Fruit fly (Drosophila melanogaster) whole organism, prepupa: ENCODE data around the gene Esyt2.

ENCODE experiments used
- CG10631 ChIP-seq: fragments of 200-800 bp; sonication (Bioruptor generic); optimal IDR thresholded peaks from 2 replicates; lab custom pipeline; 2016; ENCODE audit warnings: missing biosample characterization, missing genetic modification characterization
- CG10669 ChIP-seq: fragments of 200-800 bp; sonication (Bioruptor generic); optimal IDR thresholded peaks from 3 replicates; lab custom pipeline; 2018; ENCODE audit warnings: missing biosample characterization, mild to moderate bottlenecking, missing genetic modification characterization, moderate library complexity
- CG11294 ChIP-seq: fragments of 200-800 bp; sonication (Bioruptor generic); IDR thresholded peaks from 2 replicates; pipeline ENCODE4 v1.3.6; 2022; ENCODE audit warnings: missing biosample characterization, missing genetic modification characterization
- CG11762 ChIP-seq: fragments of 200-800 bp; sonication (Bioruptor generic); optimal IDR thresholded peaks from 3 replicates; lab custom pipeline; 2016; ENCODE audit warnings: missing biosample characterization, missing genetic modification characterization; ENCODE audit not compliant: insufficient read depth
- CG11902 ChIP-seq: fragments of 200-800 bp; sonication (Bioruptor generic); optimal IDR thresholded peaks from 3 replicates; lab custom pipeline; 2016; ENCODE audit warnings: missing biosample characterization, missing genetic modification characterization
- CG15336 ChIP-seq: fragments of 200-800 bp; sonication (Bioruptor generic); IDR thresholded peaks from 2 replicates; pipeline ENCODE4 v1.3.6; 2022; ENCODE audit warnings: missing biosample characterization, missing genetic modification characterization
- CG1621 ChIP-seq: fragments of 200-800 bp; sonication (Bioruptor generic); optimal IDR thresholded peaks from 3 replicates; lab custom pipeline; 2018; ENCODE audit warnings: missing biosample characterization, mild to moderate bottlenecking, missing genetic modification characterization
- CG16779 ChIP-seq: fragments of 200-800 bp; sonication (Bioruptor generic); optimal IDR thresholded peaks from 3 replicates; lab custom pipeline; 2017; ENCODE audit warnings: missing biosample characterization, mild to moderate bottlenecking, missing genetic modification characterization
- CG3032 ChIP-seq: fragments of 200-800 bp; optimal IDR thresholded peaks from 2 replicates; lab custom pipeline; 2019; ENCODE audit warnings: missing biosample characterization, mild to moderate bottlenecking, missing genetic modification characterization, moderate library complexity
- CG31627 ChIP-seq: fragments of 200-800 bp; sonication (Bioruptor generic); optimal IDR thresholded peaks from 3 replicates; lab custom pipeline; 2016; ENCODE audit warnings: missing biosample characterization, missing genetic modification characterization
- CG32006 ChIP-seq: fragments of 200-800 bp; sonication (Bioruptor generic); optimal IDR thresholded peaks from 3 replicates; lab custom pipeline; 2017; ENCODE audit warnings: missing biosample characterization, mild to moderate bottlenecking, missing genetic modification characterization
- CG3919 ChIP-seq: fragments of 200-800 bp; sonication (Bioruptor generic); optimal IDR thresholded peaks from 3 replicates; lab custom pipeline; 2016; ENCODE audit warnings: missing biosample characterization, missing genetic modification characterization
- CG6163 ChIP-seq: fragments of 200-800 bp; sonication (Bioruptor generic); IDR thresholded peaks from 3 replicates; pipeline ENCODE4 v1.3.6; 2022; ENCODE audit warnings: missing biosample characterization, missing genetic modification characterization
- CG6276 ChIP-seq: fragments of 200-800 bp; sonication (Bioruptor generic); optimal IDR thresholded peaks from 2 replicates; lab custom pipeline; 2017; ENCODE audit warnings: missing biosample characterization, mild to moderate bottlenecking, missing genetic modification characterization
- CG6792 ChIP-seq: fragments of 200-800 bp; sonication (Bioruptor generic); optimal IDR thresholded peaks from 3 replicates; lab custom pipeline; 2016; ENCODE audit warnings: missing biosample characterization, missing genetic modification characterization
- CG6808 ChIP-seq: fragments of 200-800 bp; sonication (Bioruptor generic); optimal IDR thresholded peaks from 3 replicates; lab custom pipeline; 2017; ENCODE audit warnings: missing biosample characterization, missing genetic modification characterization, mild to moderate bottlenecking, moderate library complexity, missing genetic modification reagents
- CG6854 ChIP-seq: fragments of 200-800 bp; sonication (Bioruptor generic); optimal IDR thresholded peaks from 2 replicates; lab custom pipeline; 2017; ENCODE audit warnings: missing biosample characterization, mild to moderate bottlenecking, missing genetic modification characterization
- CG7368 ChIP-seq: fragments of 200-800 bp; sonication (Bioruptor generic); optimal IDR thresholded peaks from 3 replicates; lab custom pipeline; 2016; ENCODE audit warnings: missing biosample characterization, missing genetic modification characterization
- CG8119 ChIP-seq: fragments of 200-800 bp; sonication (Bioruptor generic); IDR thresholded peaks from 3 replicates; pipeline ENCODE4 v1.3.6; 2022; ENCODE audit warnings: missing biosample characterization, missing genetic modification characterization
- CG8632 ChIP-seq: fragments of 200-800 bp; sonication (Bioruptor generic); optimal IDR thresholded peaks from 3 replicates; lab custom pipeline; 2016; ENCODE audit warnings: missing biosample characterization, missing genetic modification characterization
- CG9139 ChIP-seq: fragments of 200-800 bp; sonication (Bioruptor generic); optimal IDR thresholded peaks from 3 replicates; lab custom pipeline; 2017; ENCODE audit warnings: missing biosample characterization, mild to moderate bottlenecking, missing genetic modification characterization
- Eip75B ChIP-seq: fragments of 200-800 bp; sonication (Bioruptor generic); optimal IDR thresholded peaks from 3 replicates; lab custom pipeline; 2016; ENCODE audit warnings: missing biosample characterization, missing genetic modification characterization
- Eip78C ChIP-seq: fragments of 200-800 bp; sonication (Bioruptor generic); peaks from one replicate; lab custom pipeline; 2016; ENCODE audit warnings: missing biosample characterization, missing genetic modification characterization
- Eip93F ChIP-seq: fragments of 200-800 bp; sonication (Bioruptor generic); optimal IDR thresholded peaks from 2 replicates; lab custom pipeline; 2016; ENCODE audit warnings: missing biosample characterization, mild to moderate bottlenecking, missing genetic modification characterization
- Ets21C ChIP-seq: fragments of 200-800 bp; sonication (Bioruptor generic); optimal IDR thresholded peaks from 3 replicates; lab custom pipeline; 2016; ENCODE audit warnings: missing biosample characterization, missing genetic modification characterization
- Hr38 ChIP-seq: sonication (Bioruptor generic); optimal IDR thresholded peaks from 2 replicates; lab custom pipeline; 2016; ENCODE audit warnings: missing biosample characterization, missing genetic modification characterization
- Lpt ChIP-seq: fragments of 200-800 bp; sonication (Bioruptor generic); optimal IDR thresholded peaks from 3 replicates; lab custom pipeline; 2016; ENCODE audit warnings: missing biosample characterization, missing genetic modification characterization
- Met ChIP-seq: fragments of 200-800 bp; sonication (Bioruptor generic); optimal IDR thresholded peaks from 3 replicates; lab custom pipeline; 2016; ENCODE audit warnings: missing biosample characterization, missing genetic modification characterization
- Smox ChIP-seq: fragments of 200-800 bp; sonication (Bioruptor generic); optimal IDR thresholded peaks from 3 replicates; lab custom pipeline; 2016; ENCODE audit warnings: missing biosample characterization, missing genetic modification characterization
- Sox14 ChIP-seq: fragments of 200-800 bp; sonication (Bioruptor generic); optimal IDR thresholded peaks from 3 replicates; lab custom pipeline; 2016; ENCODE audit warnings: missing biosample characterization, missing genetic modification characterization
- Sox15 ChIP-seq: fragments of 200-800 bp; sonication (Bioruptor generic); optimal IDR thresholded peaks from 3 replicates; lab custom pipeline; 2016; ENCODE audit warnings: missing biosample characterization, missing genetic modification characterization
- acj6 ChIP-seq: fragments of 200-800 bp; sonication (Bioruptor generic); optimal IDR thresholded peaks from 3 replicates; lab custom pipeline; 2016; ENCODE audit warnings: missing biosample characterization, missing genetic modification characterization
- dsx ChIP-seq: fragments of 200-800 bp; optimal IDR thresholded peaks from 3 replicates; lab custom pipeline; 2019; ENCODE audit warnings: missing biosample characterization, mild to moderate bottlenecking, missing genetic modification characterization, moderate library complexity; ENCODE audit not compliant: poor library complexity, severe bottlenecking
- eg ChIP-seq: fragments of 200-800 bp; sonication (Bioruptor generic); IDR thresholded peaks from 3 replicates; pipeline ENCODE4 v1.3.6; 2022; ENCODE audit warnings: missing biosample characterization, missing genetic modification characterization
- esn ChIP-seq: fragments of 200-800 bp; sonication (Bioruptor generic); optimal IDR thresholded peaks from 2 replicates; lab custom pipeline; 2016; ENCODE audit warnings: missing biosample characterization, mild to moderate bottlenecking, missing genetic modification characterization, moderate library complexity
- fd59A ChIP-seq: fragments of 200-800 bp; sonication (Bioruptor generic); optimal IDR thresholded peaks from 2 replicates; lab custom pipeline; 2017; ENCODE audit warnings: missing biosample characterization, mild to moderate bottlenecking, missing genetic modification characterization, missing genetic modification reagents
- fd85E ChIP-seq: fragments of 200-800 bp; sonication (Bioruptor generic); optimal IDR thresholded peaks from 3 replicates; lab custom pipeline; 2016; ENCODE audit warnings: missing biosample characterization, missing genetic modification characterization
- net ChIP-seq: fragments of 200-800 bp; sonication (Bioruptor generic); optimal IDR thresholded peaks from 3 replicates; lab custom pipeline; 2016; ENCODE audit warnings: missing biosample characterization, missing genetic modification characterization
- pdm3 ChIP-seq: fragments of 200-800 bp; sonication (Bioruptor generic); optimal IDR thresholded peaks from 3 replicates; lab custom pipeline; 2016; ENCODE audit warnings: missing biosample characterization, missing genetic modification characterization
- salr ChIP-seq, 2 experiments: fragments of 200-800 bp; sonication (Bioruptor generic); optimal IDR thresholded peaks; 3 replicates each; lab custom pipeline; 2016 to 2018; ENCODE audit warnings: missing biosample characterization in 2 of 2, missing genetic modification characterization in 2 of 2, mild to moderate bottlenecking in 1 of 2
- ss ChIP-seq, 2 experiments: fragments of 200-800 bp; sonication (Bioruptor generic); optimal IDR thresholded peaks; 2 replicates in 1 of 2; 3 replicates in 1 of 2; lab custom pipeline; 2017 to 2018; ENCODE audit warnings: mild to moderate bottlenecking in 2 of 2, missing biosample characterization in 2 of 2, missing genetic modification characterization in 2 of 2, moderate library complexity in 1 of 2
- svp ChIP-seq: fragments of 200-800 bp; sonication (Bioruptor generic); peaks from one replicate; lab custom pipeline; 2016; ENCODE audit warnings: missing biosample characterization, missing genetic modification characterization
- vri ChIP-seq: fragments of 200-800 bp; sonication (Bioruptor generic); optimal IDR thresholded peaks from 3 replicates; lab custom pipeline; 2016; ENCODE audit warnings: missing biosample characterization, mild to moderate bottlenecking, missing genetic modification characterization

Gene Esyt2

dm6 chr3R:24543676-24544277 is 742 bp upstream of the Esyt2 start, which contains the start of gene Cftr (continued):
- TF ChIP-seq CG6276 (GFP tag; lab: Kevin White, UChicago) (no peak), CG6854 (peak; percentile 68), CG11294 (no peak), CG6163 (GFP tag; lab: Robert Waterston, UW) (peak; percentile 61), pdm3 (GFP tag; lab: Kevin White, UChicago) (peak; percentile 52), Sox14 (GFP tag; lab: Kevin White, UChicago) (peak; percentile 67), CG11902 (no peak), salr (GFP tag; optimal IDR thresholded peaks at IDR 0.05; lab: Kevin White, UChicago) (no peak), CG8632 (GFP tag; lab: Kevin White, UChicago) (no peak), Eip75B (GFP tag; lab: Kevin White, UChicago) (peak; percentile 60), Smox (peak; percentile 67), CG1621 (peak; percentile 32), CG7368 (no peak), CG8119 (GFP tag; lab: Robert Waterston, UW) (no peak), vri (GFP tag; lab: Kevin White, UChicago) (peak; percentile 91), Met (GFP tag; lab: Kevin White, UChicago) (peak; percentile 38), Lpt (GFP tag; lab: Kevin White, UChicago) (peak; percentile 61), CG11762 (GFP tag; lab: Kevin White, UChicago) (no peak), net (GFP tag; lab: Kevin White, UChicago) (peak; percentile 48), CG6792 (GFP tag; lab: Kevin White, UChicago) (peak; percentile 7), Sox15 (GFP tag; lab: Kevin White, UChicago) (no peak), CG15336 (GFP tag; lab: Robert Waterston, UW) (peak; percentile 16; the same call in 1 of the 2 replicates), fd85E (no peak), svp (GFP tag; lab: Kevin White, UChicago) (peak; percentile 53), esn (peak; percentile 64), CG10669 (GFP tag; lab: Kevin White, UChicago) (peak; percentile 21)

dm6 chr3R:24548216-24548615 is 3.7 kb downstream of the Esyt2 start:
- TF ChIP-seq esn (no peak), CG6808 (GFP tag; lab: Kevin White, UChicago) (no peak), Eip93F (GFP tag; lab: Kevin White, UChicago) (no peak), Sox15 (GFP tag; lab: Kevin White, UChicago) (no peak), fd59A (GFP tag; lab: Kevin White, UChicago) (no peak), eg (GFP tag; lab: Robert Waterston, UW) (no peak), Lpt (GFP tag; lab: Kevin White, UChicago) (no peak), CG31627 (no peak), salr (GFP tag; optimal IDR thresholded peaks at IDR 0.05; lab: Kevin White, UChicago) (no peak), CG32006 (GFP tag; lab: Kevin White, UChicago) (no peak), vri (GFP tag; lab: Kevin White, UChicago) (no peak), Ets21C (GFP tag; lab: Kevin White, UChicago) (no peak)

dm6 chr3R:24548832-24549231 is 4.3 kb downstream of the Esyt2 start:
- TF ChIP-seq ss (GFP tag; optimal IDR thresholded peaks at IDR 0.05; lab: Kevin White, UChicago) (peak in 1 of 2 experiments; percentile 17), vri (GFP tag; lab: Kevin White, UChicago) (peak; percentile 48), acj6 (GFP tag; lab: Kevin White, UChicago) (no peak), Eip78C (GFP tag; lab: Kevin White, UChicago) (peak; percentile 1)

dm6 chr3R:24549834-24550233 is 5.3 kb downstream of the Esyt2 start:
- TF ChIP-seq Eip93F (GFP tag; lab: Kevin White, UChicago) (no peak), CG3032 (tag; lab: Kevin White, UChicago) (peak; percentile 61), CG10631 (GFP tag; lab: Kevin White, UChicago) (no peak), Hr38 (GFP tag; lab: Kevin White, UChicago) (no peak), ss (GFP tag; optimal IDR thresholded peaks at IDR 0.05; lab: Kevin White, UChicago) (peak; percentile 97 to 99), svp (GFP tag; lab: Kevin White, UChicago) (no peak), CG10669 (GFP tag; lab: Kevin White, UChicago) (peak; percentile 76), CG11294 (no peak), CG16779 (no peak), CG6276 (GFP tag; lab: Kevin White, UChicago) (no peak), fd85E (no peak), pdm3 (GFP tag; lab: Kevin White, UChicago) (peak; percentile 27), CG8632 (GFP tag; lab: Kevin White, UChicago) (peak; percentile 32), dsx (GFP tag; lab: Kevin White, UChicago) (peak; percentile 89), net (GFP tag; lab: Kevin White, UChicago) (no peak), Sox14 (GFP tag; lab: Kevin White, UChicago) (no peak), Eip75B (GFP tag; lab: Kevin White, UChicago) (peak; percentile 9), CG3919 (GFP tag; lab: Kevin White, UChicago) (peak; percentile 19), Ets21C (GFP tag; lab: Kevin White, UChicago) (no peak), CG6808 (GFP tag; lab: Kevin White, UChicago) (peak; percentile 92), CG9139 (GFP tag; lab: Kevin White, UChicago) (peak; percentile 97)
